ENCODE assay signal across 1 worm cellular context in the genomic region with DNA sequence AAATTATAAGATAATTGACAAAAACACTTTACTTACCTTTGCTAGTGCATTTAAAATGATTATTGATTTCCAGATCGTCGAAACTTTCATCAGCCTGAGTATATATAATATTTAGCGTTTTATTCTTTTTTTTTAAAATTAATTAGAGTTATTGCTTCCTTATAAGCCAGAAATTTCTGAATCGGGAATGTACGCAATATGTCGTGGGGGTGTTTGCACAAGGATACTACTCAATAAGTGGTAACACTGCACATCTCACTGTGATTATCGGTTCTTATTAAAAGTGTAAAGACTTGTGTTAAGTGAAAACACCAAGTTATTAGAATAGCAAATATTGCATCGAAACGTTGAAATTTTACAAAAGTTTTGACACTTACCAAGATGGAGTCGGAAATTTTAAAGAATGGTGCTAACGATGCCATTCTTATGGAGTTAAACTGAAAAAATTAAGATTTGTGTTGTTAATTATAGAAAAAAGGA.
TF ChIP-seq lines count a peak whose summit lies in the region.

A gene (minus strand): TSS at position 430 of the 480 bp plus-strand sequence.

TF ChIP-seq in whole organism, L1 larva, 84 proteins besides CTCF, POLR2A, EP300 and RAD21 (continued from another document):
- TF ChIP-seq egl-13 (tag; optimal IDR thresholded peaks at IDR 0.05; lab: Kevin White, UChicago) (no peak), lin-13 (GFP tag; optimal IDR thresholded peaks at IDR 0.05; lab: Kevin White, UChicago) (no peak), efl-1 (optimal IDR thresholded peaks at IDR 0.05; lab: Kevin White, UChicago) (no peak), efl-1 (GFP tag; optimal IDR thresholded peaks at IDR 0.05 in 1 of 2; lab: Kevin White, UChicago) (peak; percentile 14 to 74), mep-1 (tag; optimal IDR thresholded peaks at IDR 0.05; lab: Kevin White, UChicago) (peak; percentile 34), lin-39 (tag; optimal IDR thresholded peaks at IDR 0.05; lab: Kevin White, UChicago) (no peak), F16B12.6 (tag; optimal IDR thresholded peaks at IDR 0.05; lab: Kevin White, UChicago) (peak; percentile 81), vab-15 (tag; optimal IDR thresholded peaks at IDR 0.05; lab: Kevin White, UChicago) (no peak), aha-1 (tag; optimal IDR thresholded peaks at IDR 0.05; lab: Kevin White, UChicago) (no peak), nhr-20 (tag; optimal IDR thresholded peaks at IDR 0.05; lab: Kevin White, UChicago) (no peak), dsc-1 (tag; optimal IDR thresholded peaks at IDR 0.05; lab: Kevin White, UChicago) (peak; percentile 15), pag-3 (tag; optimal IDR thresholded peaks at IDR 0.05; lab: Kevin White, UChicago; ENCODE audit: borderline replicate concordance, insufficient read depth) (no peak), C04F5.9 (tag; optimal IDR thresholded peaks at IDR 0.05; lab: Kevin White, UChicago) (no peak)
